Fruit fly (Drosophila melanogaster): ENCODE results near the gene glu.

Gene glu

dm6 chr2L:16683958-16684877 lies 54.0 kb downstream of the glu start, which contains the start of gene CG31807 (continued):
- TF ChIP-seq Myc (optimal IDR thresholded peaks at IDR 0.05) (no peak), fru (GFP tag; optimal IDR thresholded peaks at IDR 0.05) (peak; percentile 81), h (GFP tag; optimal IDR thresholded peaks at IDR 0.05) (peak; percentile 87)
